Fruit fly (Drosophila melanogaster) whole organism, embryonic: ENCODE measurements around the gene OtopLc.

ENCODE experiments used
- ATbp ChIP-seq: fragments of 200-800 bp; sonication (Bioruptor generic); optimal IDR thresholded peaks from 2 replicates; lab custom pipeline; 2017; ENCODE audit warnings: missing biosample characterization, mild to moderate bottlenecking, missing genetic modification characterization, missing genetic modification reagents
- Awh ChIP-seq: fragments of 200-800 bp; sonication (Bioruptor generic); IDR thresholded peaks from 2 replicates; pipeline ENCODE4, ENCODE4 v1.3.6; 2022; ENCODE audit warnings: missing biosample characterization, missing genetic modification characterization
- B-H2 ChIP-seq: fragments of 200-800 bp; sonication (Bioruptor generic); optimal IDR thresholded peaks from 2 replicates; lab custom pipeline; 2018; ENCODE audit warnings: missing biosample characterization, mild to moderate bottlenecking, missing genetic modification characterization
- CG10274 ChIP-seq: fragments of 200-800 bp; sonication (Bioruptor generic); optimal IDR thresholded peaks from 3 replicates; lab custom pipeline; 2017; ENCODE audit warnings: missing biosample characterization, mild to moderate bottlenecking, missing genetic modification characterization
- CG10654 ChIP-seq: fragments of 200-800 bp; sonication (Bioruptor generic); optimal IDR thresholded peaks from 2 replicates; lab custom pipeline; 2016; ENCODE audit warnings: missing biosample characterization, missing genetic modification characterization
- CG11695 ChIP-seq: fragments of 200-800 bp; sonication (Bioruptor generic); IDR thresholded peaks from 3 replicates; pipeline ENCODE4 v1.3.6; 2022; ENCODE audit warnings: missing biosample characterization, missing genetic modification characterization
- CG12299 ChIP-seq: fragments of 200-800 bp; sonication (Bioruptor generic); optimal IDR thresholded peaks from 2 replicates; lab custom pipeline; 2018; ENCODE audit warnings: missing biosample characterization, mild to moderate bottlenecking, missing genetic modification characterization
- CG1233 ChIP-seq: fragments of 200-800 bp; sonication (Bioruptor generic); optimal IDR thresholded peaks from 4 replicates; lab custom pipeline; 2018; ENCODE audit warnings: missing biosample characterization, mild to moderate bottlenecking, missing genetic modification characterization
- CG13424 ChIP-seq: fragments of 200-800 bp; sonication (Bioruptor generic); optimal IDR thresholded peaks from 2 replicates; lab custom pipeline; 2019; ENCODE audit warnings: missing biosample characterization, mild to moderate bottlenecking, missing genetic modification characterization, moderate library complexity
- CG15011 ChIP-seq: fragments of 200-800 bp; sonication (Bioruptor generic); optimal IDR thresholded peaks from 3 replicates; lab custom pipeline; 2018; ENCODE audit warnings: missing biosample characterization, mild to moderate bottlenecking, missing genetic modification characterization
- CG15479 ChIP-seq: fragments of 200-800 bp; sonication (Bioruptor generic); optimal IDR thresholded peaks from 3 replicates; lab custom pipeline; 2019; ENCODE audit warnings: missing biosample characterization, mild to moderate bottlenecking, missing genetic modification characterization, moderate library complexity
- CG17568 ChIP-seq: fragments of 200-800 bp; sonication (Bioruptor generic); optimal IDR thresholded peaks from 2 replicates; lab custom pipeline; 2018; ENCODE audit warnings: missing biosample characterization, mild to moderate bottlenecking, missing genetic modification characterization, moderate library complexity
- CG17912 ChIP-seq: fragments of 200-800 bp; sonication (Bioruptor generic); optimal IDR thresholded peaks from 2 replicates; lab custom pipeline; 2018; ENCODE audit warnings: missing biosample characterization, mild to moderate bottlenecking, missing genetic modification characterization
- CG2202 ChIP-seq: fragments of 200-800 bp; sonication (Bioruptor generic); optimal IDR thresholded peaks from 2 replicates; lab custom pipeline; 2018; ENCODE audit warnings: missing biosample characterization, mild to moderate bottlenecking, missing genetic modification characterization
- CG2712 ChIP-seq: fragments of 200-800 bp; optimal IDR thresholded peaks from 3 replicates; lab custom pipeline; 2019; ENCODE audit warnings: missing biosample characterization, mild to moderate bottlenecking, missing genetic modification characterization, moderate library complexity
- CG33557 ChIP-seq: fragments of 200-800 bp; sonication (Bioruptor generic); optimal IDR thresholded peaks from 2 replicates; lab custom pipeline; 2019; ENCODE audit warnings: missing biosample characterization, mild to moderate bottlenecking, missing genetic modification characterization, moderate library complexity
- CG4404 ChIP-seq: fragments of 200-800 bp; sonication (Bioruptor generic); IDR thresholded peaks from 2 replicates; pipeline ENCODE4 v1.3.6; 2022; ENCODE audit warnings: missing biosample characterization, missing genetic modification characterization
- CG6254 ChIP-seq: fragments of 200-800 bp; sonication (Bioruptor generic); optimal IDR thresholded peaks from 3 replicates; lab custom pipeline; 2017; ENCODE audit warnings: mild to moderate bottlenecking, missing biosample characterization, missing genetic modification reagents, missing genetic modification characterization
- CG6813 ChIP-seq: fragments of 200-800 bp; sonication (Bioruptor generic); optimal IDR thresholded peaks from 2 replicates; lab custom pipeline; 2017; ENCODE audit warnings: missing biosample characterization, missing genetic modification characterization, mild to moderate bottlenecking, moderate library complexity, missing genetic modification reagents
- CG8924 ChIP-seq: fragments of 200-800 bp; optimal IDR thresholded peaks from 3 replicates; lab custom pipeline; 2019; ENCODE audit warnings: missing biosample characterization, mild to moderate bottlenecking, missing genetic modification characterization, moderate library complexity
- Doc3 ChIP-seq: fragments of 200-800 bp; sonication (Bioruptor generic); IDR thresholded peaks from 3 replicates; pipeline ENCODE4 v1.3.6; 2022; ENCODE audit warnings: missing biosample characterization, missing genetic modification characterization; ENCODE audit not compliant: partially characterized antibody
- Dref ChIP-seq: fragments of 200-800 bp; sonication (Bioruptor generic); IDR thresholded peaks from 2 replicates; pipeline ENCODE4 v1.3.6; 2022; ENCODE audit warnings: missing biosample characterization, missing genetic modification characterization
- Ets97D ChIP-seq: fragments of 200-800 bp; sonication (Bioruptor generic); optimal IDR thresholded peaks from 3 replicates; lab custom pipeline; 2016; ENCODE audit warnings: missing biosample characterization, missing genetic modification characterization
- Fer1 ChIP-seq: fragments of 200-800 bp; sonication (Bioruptor generic); optimal IDR thresholded peaks from 2 replicates; lab custom pipeline; 2017; ENCODE audit warnings: missing biosample characterization, mild to moderate bottlenecking, missing genetic modification characterization
- Hand ChIP-seq: fragments of 200-800 bp; sonication (Bioruptor generic); optimal IDR thresholded peaks from 2 replicates; lab custom pipeline; 2017; ENCODE audit warnings: mild to moderate bottlenecking, missing biosample characterization, missing genetic modification reagents, missing genetic modification characterization
- HmgZ ChIP-seq: fragments of 200-800 bp; sonication (Bioruptor generic); optimal IDR thresholded peaks from 2 replicates; lab custom pipeline; 2018; ENCODE audit warnings: missing biosample characterization, mild to moderate bottlenecking, missing genetic modification characterization
- Hr51 ChIP-seq, 2 experiments: fragments of 200-800 bp; sonication (Bioruptor generic); optimal IDR thresholded peaks; 2 replicates in 1 of 2; 3 replicates in 1 of 2; lab custom pipeline; 2016 to 2018; ENCODE audit warnings: missing biosample characterization in 2 of 2, missing genetic modification characterization in 2 of 2, mild to moderate bottlenecking in 1 of 2, moderate library complexity in 1 of 2
- MESR4 ChIP-seq: fragments of 200-800 bp; sonication (Bioruptor generic); optimal IDR thresholded peaks from 2 replicates; lab custom pipeline; 2018; ENCODE audit warnings: missing biosample characterization, mild to moderate bottlenecking, missing genetic modification characterization, moderate library complexity
- Mad ChIP-seq: fragments of 200-800 bp; sonication (Bioruptor generic); optimal IDR thresholded peaks from 2 replicates; lab custom pipeline; 2016; ENCODE audit warnings: missing biosample characterization, missing genetic modification characterization
- Mrtf ChIP-seq: fragments of 200-800 bp; sonication (Bioruptor generic); IDR thresholded peaks from 3 replicates; pipeline ENCODE4 v1.3.6; 2022; ENCODE audit warnings: missing biosample characterization, missing genetic modification characterization
- Nf-YB ChIP-seq: fragments of 200-800 bp; sonication (Bioruptor generic); optimal IDR thresholded peaks from 3 replicates; lab custom pipeline; 2019; ENCODE audit warnings: missing biosample characterization, mild to moderate bottlenecking, missing genetic modification characterization, moderate library complexity
- NfI ChIP-seq: fragments of 200-800 bp; sonication (Bioruptor generic); optimal IDR thresholded peaks from 3 replicates; lab custom pipeline; 2018; ENCODE audit warnings: missing biosample characterization, mild to moderate bottlenecking, missing genetic modification characterization, moderate library complexity
- Scr ChIP-seq: fragments of 200-800 bp; sonication (Bioruptor generic); IDR thresholded peaks from 2 replicates; pipeline ENCODE4 v1.3.6; 2022; ENCODE audit warnings: missing biosample characterization, missing genetic modification characterization; ENCODE audit not compliant: partially characterized antibody
- bsh ChIP-seq, 2 experiments: fragments of 200-800 bp; sonication (Bioruptor generic); optimal IDR thresholded peaks; 2 replicates each; lab custom pipeline; 2017 to 2018; ENCODE audit warnings: mild to moderate bottlenecking in 2 of 2, missing biosample characterization in 2 of 2, missing genetic modification characterization in 2 of 2, moderate library complexity in 1 of 2
- caup ChIP-seq: fragments of 200-800 bp; sonication (Bioruptor generic); optimal IDR thresholded peaks from 3 replicates; lab custom pipeline; 2017; ENCODE audit warnings: missing biosample characterization, mild to moderate bottlenecking, missing genetic modification characterization, moderate library complexity; ENCODE audit not compliant: severe bottlenecking
- chn ChIP-seq: fragments of 200-800 bp; sonication (Bioruptor generic); optimal IDR thresholded peaks from 2 replicates; lab custom pipeline; 2016; ENCODE audit warnings: missing biosample characterization, missing genetic modification characterization
- dan ChIP-seq: fragments of 200-800 bp; sonication (Bioruptor generic); IDR thresholded peaks from 2 replicates; pipeline ENCODE4 v1.3.6; 2022; ENCODE audit warnings: missing biosample characterization, missing genetic modification characterization
- dpn ChIP-seq, 2 experiments: fragments of 200-800 bp; sonication (Bioruptor generic); optimal IDR thresholded peaks; 3 replicates each; lab custom pipeline; 2016; ENCODE audit warnings: missing biosample characterization in 2 of 2, missing genetic modification characterization in 2 of 2
- maf-S ChIP-seq: fragments of 200-800 bp; sonication (Bioruptor generic); optimal IDR thresholded peaks from 2 replicates; lab custom pipeline; 2016; ENCODE audit warnings: missing biosample characterization, missing genetic modification characterization
- nmo ChIP-seq: fragments of 200-800 bp; sonication (Bioruptor generic); optimal IDR thresholded peaks from 2 replicates; lab custom pipeline; 2018; ENCODE audit warnings: missing biosample characterization, mild to moderate bottlenecking, missing genetic modification characterization, moderate library complexity
- nom ChIP-seq: fragments of 200-800 bp; sonication (Bioruptor generic); optimal IDR thresholded peaks from 2 replicates; lab custom pipeline; 2017; ENCODE audit warnings: missing biosample characterization, missing genetic modification characterization, mild to moderate bottlenecking, moderate library complexity, missing genetic modification reagents
- pb ChIP-seq: fragments of 200-800 bp; sonication (Bioruptor generic); optimal IDR thresholded peaks from 3 replicates; lab custom pipeline; 2016; ENCODE audit warnings: missing biosample characterization, missing genetic modification characterization
- run ChIP-seq: fragments of 200-800 bp; sonication (Bioruptor generic); optimal IDR thresholded peaks from 3 replicates; lab custom pipeline; 2018; ENCODE audit warnings: missing biosample characterization, mild to moderate bottlenecking, missing genetic modification characterization
- so ChIP-seq: fragments of 200-800 bp; sonication (Bioruptor generic); IDR thresholded peaks from 3 replicates; pipeline ENCODE4 v1.3.6; 2022; ENCODE audit warnings: missing biosample characterization, missing genetic modification characterization
- sob ChIP-seq: fragments of 200-800 bp; sonication (Bioruptor generic); IDR thresholded peaks from 2 replicates; pipeline ENCODE4 v1.3.6; 2022; ENCODE audit warnings: missing biosample characterization, missing genetic modification characterization
- twi ChIP-seq: fragments of 200-800 bp; optimal IDR thresholded peaks from 2 replicates; lab custom pipeline; 2019; ENCODE audit warnings: missing biosample characterization, mild to moderate bottlenecking, missing genetic modification characterization, moderate library complexity
- wek ChIP-seq: fragments of 200-800 bp; sonication (Bioruptor generic); optimal IDR thresholded peaks from 3 replicates; lab custom pipeline; 2018; ENCODE audit warnings: missing biosample characterization, mild to moderate bottlenecking, missing genetic modification characterization, moderate library complexity

OtopLc gene

dm6 chrX:5672243-5673051 lies 9.8 kb upstream of the OtopLc start, which contains the start of gene RpL35 (continued):
- TF ChIP-seq CG33557 (GFP tag; lab: Kevin White, UChicago) = peak; percentile 25
- peak; percentile 13 for TF ChIP-seq CG10654 (GFP tag; lab: Kevin White, UChicago)
- no peak for TF ChIP-seq pb (GFP tag; lab: Kevin White, UChicago)
- peak; percentile 48 for TF ChIP-seq HmgZ (tag; lab: Kevin White, UChicago)
- 0 out of 2 replicates have a peak, but pooled peaks have one; percentile 13 for TF ChIP-seq Awh (GFP tag; lab: Robert Waterston, UW)
- TF ChIP-seq Nf-YB (GFP tag; lab: Kevin White, UChicago) = peak; percentile 6
- TF ChIP-seq CG15011 (GFP tag; lab: Kevin White, UChicago) = no peak
- peak; percentile 60 for TF ChIP-seq NfI (GFP tag; lab: Kevin White, UChicago)
- peak; percentile 28 for TF ChIP-seq B-H2 (GFP tag; lab: Kevin White, UChicago)
- no peak for TF ChIP-seq Mrtf (GFP tag; lab: Robert Waterston, UW)
- peak in 1 of 2 experiments; percentile 25 for TF ChIP-seq dpn (GFP tag; optimal IDR thresholded peaks at IDR 0.05; lab: Kevin White, UChicago)
- TF ChIP-seq CG12299 (tag; lab: Kevin White, UChicago) = no peak
- no peak for TF ChIP-seq CG17568
- no peak for TF ChIP-seq CG15479
- TF ChIP-seq MESR4 (GFP tag; lab: Kevin White, UChicago) = peak; percentile 93
- peak; percentile 2 for TF ChIP-seq run (tag; lab: Kevin White, UChicago)
- TF ChIP-seq twi (tag; lab: Kevin White, UChicago) = no peak
- peak; percentile 45 for TF ChIP-seq nmo (GFP tag; lab: Kevin White, UChicago)
- TF ChIP-seq CG6813 (GFP tag; lab: Kevin White, UChicago) = peak; percentile 45
- peak; percentile 19 for TF ChIP-seq CG17912 (GFP tag; lab: Kevin White, UChicago)
- no peak for TF ChIP-seq dan (GFP tag; lab: Robert Waterston, UW)
- peak in 1 of 2 experiments; percentile 26 for TF ChIP-seq bsh (GFP tag; optimal IDR thresholded peaks at IDR 0.05; lab: Kevin White, UChicago)
- peak; percentile 65 for TF ChIP-seq Fer1 (GFP tag; lab: Kevin White, UChicago)
- TF ChIP-seq Scr = peak; percentile 52
- peak; percentile 11 for TF ChIP-seq CG10274 (GFP tag; lab: Kevin White, UChicago)
- TF ChIP-seq CG11695 (GFP tag; lab: Robert Waterston, UW) = 0 out of 3 replicates have a peak, but pooled peaks have one; percentile 23
- peak; percentile 70 for TF ChIP-seq caup (GFP tag; lab: Kevin White, UChicago)
- no peak for TF ChIP-seq maf-S
- TF ChIP-seq Mad (GFP tag; lab: Kevin White, UChicago) = no peak
- TF ChIP-seq Ets97D (GFP tag; lab: Kevin White, UChicago) = peak; percentile 95
- TF ChIP-seq chn (GFP tag; lab: Kevin White, UChicago) = peak; percentile 27
- TF ChIP-seq Hand = peak; percentile 49
- TF ChIP-seq Dref (GFP tag; lab: Robert Waterston, UW) = peak; percentile 60
- TF ChIP-seq nom (GFP tag; lab: Kevin White, UChicago) = peak; percentile 77
- peak; percentile 16 for TF ChIP-seq CG2202 (tag; lab: Kevin White, UChicago)
- TF ChIP-seq CG13424 (tag; lab: Kevin White, UChicago) = peak; percentile 9
- peak; percentile 48; the same call in 1 of the 2 replicates for TF ChIP-seq sob
- TF ChIP-seq CG8924 (tag; lab: Kevin White, UChicago) = peak; percentile 5
- TF ChIP-seq ATbp (GFP tag; lab: Kevin White, UChicago) = peak; percentile 30
- TF ChIP-seq so (GFP tag; lab: Robert Waterston, UW) = no peak
- peak; percentile 38 for TF ChIP-seq CG1233 (GFP tag; lab: Kevin White, UChicago)
- TF ChIP-seq CG6254 (GFP tag; lab: Kevin White, UChicago) = peak; percentile 35
- TF ChIP-seq Hr51 (GFP tag; optimal IDR thresholded peaks at IDR 0.05; lab: Kevin White, UChicago) = peak; percentile 10 to 35
- TF ChIP-seq CG4404 (GFP tag; lab: Robert Waterston, UW) = no peak
- TF ChIP-seq CG2712 = peak; percentile 27
- TF ChIP-seq Doc3 = 0 out of 3 replicates have a peak, but pooled peaks have one; percentile 40
- TF ChIP-seq wek = peak; percentile 56
